Fruit fly (Drosophila melanogaster) whole organism: ENCODE results near the gene CG18748.

Experiments
- CG8478 ChIP-seq: fragments of >200 bp; optimal IDR thresholded peaks from 2 replicates; lab custom pipeline; 2018; ENCODE audit warnings: inconsistent platforms
- Dll ChIP-seq: fragments of >200 bp; optimal IDR thresholded peaks from 2 replicates; lab custom pipeline; 2017
- psq ChIP-seq: fragments of >200 bp; optimal IDR thresholded peaks from 2 replicates; lab custom pipeline; 2017

- TF ChIP-seq Dll (lab: Kevin White, UChicago) (no peak), psq (no peak), CG8478 (lab: Kevin White, UChicago) (no peak)
Observed at dm6 chr3R:7813981-7814529, 26.3 kb upstream of the CG18748 start, which contains the start of gene CG34384.
